Fruit fly (Drosophila melanogaster): ENCODE data around the gene CG33700.
A peak's percentile ranks its signal among the peaks of the same experiment; 100 is the strongest.

Gene CG33700

dm6 chr3L:9491331-9491730 lies 34.0 kb downstream of the CG33700 start (continued):
- TF ChIP-seq CG1024 (GFP tag; IDR thresholded peaks at IDR 0.05) (no peak), Vsx1 (GFP tag; optimal IDR thresholded peaks at IDR 0.05) (no peak), ro (GFP tag; IDR thresholded peaks at IDR 0.05) (no peak)

dm6 chr3L:9490432-9490831 lies 34.9 kb downstream of the CG33700 start:
- TF ChIP-seq Med (GFP tag): peak; percentile 72
- TF ChIP-seq CG11456 (GFP tag; IDR thresholded peaks at IDR 0.05): 0 out of 3 replicates have a peak, but pooled peaks have one; percentile 42
- TF ChIP-seq CG10959 (GFP tag; IDR thresholded peaks at IDR 0.05): no peak
- 0 out of 3 replicates have a peak, but pooled peaks have one; percentile 10 for TF ChIP-seq CG6791 (GFP tag; IDR thresholded peaks at IDR 0.05; ENCODE audit: partially characterized antibody)
- no peak for TF ChIP-seq jumu (GFP tag; optimal IDR thresholded peaks at IDR 0.05)
- TF ChIP-seq Ets65A (GFP tag): peak; percentile 77
- 0 out of 2 replicates have a peak, but pooled peaks have one; percentile 9 for TF ChIP-seq CG32532 (GFP tag; IDR thresholded peaks at IDR 0.05)
- 0 out of 2 replicates have a peak, but pooled peaks have one; percentile 16 for TF ChIP-seq inv (GFP tag; IDR thresholded peaks at IDR 0.05; ENCODE audit: partially characterized antibody)
- no peak for TF ChIP-seq vfl (GFP tag; optimal IDR thresholded peaks at IDR 0.05)

- TF ChIP-seq rib (GFP tag; IDR thresholded peaks at IDR 0.05): no peak
- no peak for TF ChIP-seq CG12659 (GFP tag; optimal IDR thresholded peaks at IDR 0.05)
- TF ChIP-seq Drgx (GFP tag; IDR thresholded peaks at IDR 0.05): peak; percentile 8; the same call in 1 of the 2 replicates
These were observed 35.7 kb downstream of the CG33700 start for dm6 chr3L:9489627-9490026.

DNA sequence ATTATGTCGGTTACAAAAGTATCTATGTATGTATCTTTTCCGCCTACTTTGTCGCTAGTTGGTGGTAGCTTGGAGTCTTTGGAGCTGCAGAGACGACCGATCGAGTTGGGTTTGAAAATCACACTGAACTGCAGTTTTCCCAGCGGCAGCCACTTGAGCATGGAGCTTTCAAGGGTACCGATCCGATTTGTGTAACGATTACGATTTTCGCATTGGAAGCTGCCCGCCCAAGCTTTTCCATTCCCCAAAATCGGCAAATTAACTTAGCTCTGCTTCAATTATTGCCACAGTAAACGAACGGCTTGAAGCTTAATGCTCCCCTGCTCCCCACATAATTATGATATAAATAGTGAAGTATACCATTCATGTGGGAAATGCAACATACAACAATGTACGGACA lies 36.2 kb downstream of the CG33700 start, which contains the start of gene CG32036:
TSS of gene CG32036 (minus strand) at position 101 of the 400 bp plus-strand sequence.
- no peak for TF ChIP-seq fd96Cb (tag; optimal IDR thresholded peaks at IDR 0.05)
- TF ChIP-seq esg (GFP tag; conservative IDR thresholded peaks at IDR 0.05): no peak
- no peak for TF ChIP-seq CG11560 (tag; IDR thresholded peaks at IDR 0.05)
- TF ChIP-seq CkIIα-i1 (GFP tag; IDR thresholded peaks at IDR 0.05): no peak
- TF ChIP-seq exex (tag; optimal IDR thresholded peaks at IDR 0.05): no peak
- TF ChIP-seq sens (GFP tag): peak; percentile 9

DNA sequence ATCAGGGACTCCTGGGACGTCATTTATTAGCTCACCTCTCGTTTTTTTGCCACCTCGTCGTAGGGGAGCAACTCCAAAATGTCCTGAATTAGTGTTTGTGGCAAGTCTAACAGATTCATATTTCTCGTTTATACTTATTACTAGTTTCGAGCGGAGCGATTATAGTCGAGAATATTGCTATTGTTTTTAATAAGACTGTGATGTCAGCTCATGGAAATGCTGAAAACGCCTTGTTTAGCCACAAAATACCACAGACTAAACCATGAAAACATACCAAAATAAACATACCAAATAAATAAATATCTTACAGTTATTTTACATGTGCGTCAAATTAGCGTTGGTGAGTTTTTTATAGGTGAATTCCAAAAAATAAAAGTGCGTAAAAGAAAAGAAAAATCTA lies 37.8 kb downstream of the CG33700 start, which contains the start of gene pall:
TSS of gene pall (minus strand) at position 205 of the 400 bp plus-strand sequence.
- TF ChIP-seq CG6854 (GFP tag; optimal IDR thresholded peaks at IDR 0.05): peak; percentile 13
- TF ChIP-seq CG14667 (GFP tag; IDR thresholded peaks at IDR 0.05): no peak
- TF ChIP-seq MBD-R2 (GFP tag; IDR thresholded peaks at IDR 0.05): peak; percentile 60
- TF ChIP-seq CG11695 (GFP tag; IDR thresholded peaks at IDR 0.05): no peak
- peak in 1 of 2 experiments; percentile 18 for TF ChIP-seq Pdp1 (GFP tag; optimal IDR thresholded peaks at IDR 0.05)
- peak; percentile 38 for TF ChIP-seq CG8924 (tag; optimal IDR thresholded peaks at IDR 0.05)
- no peak for TF ChIP-seq CG7839 (tag; optimal IDR thresholded peaks at IDR 0.05)
- TF ChIP-seq vnd (GFP tag; IDR thresholded peaks at IDR 0.05; ENCODE audit: partially characterized antibody): no peak
- no peak for TF ChIP-seq oc (tag; optimal IDR thresholded peaks at IDR 0.05)
- no peak for TF ChIP-seq pan (optimal IDR thresholded peaks at IDR 0.05)
- no peak for TF ChIP-seq pan (GFP tag; optimal IDR thresholded peaks at IDR 0.05 in 1 of 2, IDR thresholded peaks at IDR 0.05 in 1 of 2)
- TF ChIP-seq pita (GFP tag; optimal IDR thresholded peaks at IDR 0.05): no peak
- no peak for TF ChIP-seq Spps (tag; optimal IDR thresholded peaks at IDR 0.05)
- peak; percentile 19 for TF ChIP-seq BEAF-32 (GFP tag; optimal IDR thresholded peaks at IDR 0.05)
- TF ChIP-seq Scr (GFP tag; IDR thresholded peaks at IDR 0.05; ENCODE audit: partially characterized antibody): no peak
- no peak for TF ChIP-seq Usf (GFP tag; optimal IDR thresholded peaks at IDR 0.05)
- TF ChIP-seq sd (tag; optimal IDR thresholded peaks at IDR 0.05): no peak
- TF ChIP-seq Hr3 (GFP tag; optimal IDR thresholded peaks at IDR 0.05): no peak
- no peak for TF ChIP-seq Trl (optimal IDR thresholded peaks at IDR 0.05)
- TF ChIP-seq Trl (GFP tag; optimal IDR thresholded peaks at IDR 0.05): no peak
- no peak for TF ChIP-seq CG7745 (tag; optimal IDR thresholded peaks at IDR 0.05)
- TF ChIP-seq vvl (GFP tag; IDR thresholded peaks at IDR 0.05): no peak
- no peak for TF ChIP-seq CG17612 (GFP tag; IDR thresholded peaks at IDR 0.05)
- TF ChIP-seq exex (tag; optimal IDR thresholded peaks at IDR 0.05): peak; percentile 2
- peak; percentile 57; the same call in 1 of the 2 replicates for TF ChIP-seq E2f2 (GFP tag; IDR thresholded peaks at IDR 0.05)
- no peak for TF ChIP-seq CG3065 (GFP tag; optimal IDR thresholded peaks at IDR 0.05)

All from whole organism, embryonic.